Worm (Caenorhabditis elegans): Measurements from ENCODE around the gene phlp-2.

Gene phlp-2

ce11 chrIII:4227363-4227762, 18.1 kb downstream of the phlp-2 start:
- TF ChIP-seq elt-2 (tag; optimal IDR thresholded peaks at IDR 0.05), result peak; percentile 75
- no peak for TF ChIP-seq jun-1 (tag; optimal IDR thresholded peaks at IDR 0.05)
- peak; percentile 30 for TF ChIP-seq nfya-1 (tag; optimal IDR thresholded peaks at IDR 0.05; ENCODE audit: insufficient read depth)
- no peak for TF ChIP-seq lsy-12 (tag; optimal IDR thresholded peaks at IDR 0.05)
- TF ChIP-seq pqm-1 (tag; optimal IDR thresholded peaks at IDR 0.05), result peak; percentile 56
- no peak for TF ChIP-seq fkh-10 (GFP tag; optimal IDR thresholded peaks at IDR 0.05)
- TF ChIP-seq eor-1 (tag; optimal IDR thresholded peaks at IDR 0.05), result no peak

DNA sequence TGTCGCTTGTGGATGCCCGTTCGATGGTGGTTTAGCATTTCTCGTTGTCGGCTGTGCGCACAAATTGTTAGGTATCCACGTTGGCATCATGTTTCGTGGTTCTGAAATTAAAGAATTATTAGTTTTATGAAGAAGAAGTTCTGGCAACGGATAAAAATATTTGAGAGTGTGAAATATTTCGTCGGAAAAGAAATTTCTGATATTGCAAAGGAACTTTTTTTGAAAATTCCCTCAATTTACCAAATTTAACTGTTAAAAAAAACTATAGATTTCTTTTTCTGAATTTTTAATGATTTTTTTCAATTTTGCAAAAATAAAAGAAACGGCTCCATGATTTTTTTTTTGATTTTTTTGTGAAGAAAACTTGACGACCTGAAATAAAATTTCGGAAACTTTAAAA, 18.7 kb downstream of the phlp-2 start, which contains the start of gene mpk-1:
TSS of gene mpk-1 (minus strand) at position 101 of the 400 bp plus-strand sequence.
- no peak for TF ChIP-seq lin-15B (tag; optimal IDR thresholded peaks at IDR 0.05)
- TF ChIP-seq zag-1 (tag; optimal IDR thresholded peaks at IDR 0.05), result no peak
- no peak for TF ChIP-seq nhr-43 (tag; optimal IDR thresholded peaks at IDR 0.05; ENCODE audit: poor library complexity, severe bottlenecking)

DNA sequence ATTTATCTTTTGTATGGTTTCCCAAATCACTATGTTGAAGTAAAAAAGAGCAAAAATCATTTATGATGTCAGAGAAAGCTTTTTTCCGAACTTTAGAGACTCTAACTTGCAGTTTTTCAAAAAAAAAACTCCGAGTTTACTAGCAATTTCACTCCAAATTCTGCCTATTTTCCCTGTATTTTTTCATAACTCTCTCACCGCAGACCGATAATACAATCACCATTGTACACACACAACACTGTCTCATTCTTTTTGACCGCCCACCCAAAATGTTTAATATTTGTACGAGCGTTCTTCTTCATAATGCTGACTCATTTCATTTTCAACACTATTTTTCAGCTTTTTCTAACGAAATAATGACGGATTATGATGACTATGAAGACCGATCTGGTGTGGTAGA, 19.6 kb downstream of the phlp-2 start, which contains the start of gene F43C1.5:
TSS of gene F43C1.5 (plus strand) at position 301 of the 400 bp plus-strand sequence.
- TF ChIP-seq ceh-28 (tag; optimal IDR thresholded peaks at IDR 0.05) (no peak), unc-39 (tag; optimal IDR thresholded peaks at IDR 0.05) (no peak), mml-1 (tag; optimal IDR thresholded peaks at IDR 0.05) (no peak), fkh-10 (GFP tag; optimal IDR thresholded peaks at IDR 0.05) (no peak), ztf-4 (tag; optimal IDR thresholded peaks at IDR 0.05) (no peak), eor-1 (tag; optimal IDR thresholded peaks at IDR 0.05) (no peak), nhr-28 (tag; optimal IDR thresholded peaks at IDR 0.05) (no peak)

ce11 chrIII:4230092-4230491, 20.8 kb downstream of the phlp-2 start:
- TF ChIP-seq egl-27 (tag; optimal IDR thresholded peaks at IDR 0.05) (no peak), ZK546.5 (tag; optimal IDR thresholded peaks at IDR 0.05) (no peak), nhr-43 (tag; optimal IDR thresholded peaks at IDR 0.05; ENCODE audit: poor library complexity, severe bottlenecking) (no peak), mml-1 (tag; optimal IDR thresholded peaks at IDR 0.05) (no peak), nhr-67 (tag; optimal IDR thresholded peaks at IDR 0.05) (no peak), elt-3 (tag; optimal IDR thresholded peaks at IDR 0.05) (no peak), nhr-28 (tag; optimal IDR thresholded peaks at IDR 0.05) (no peak), sea-2 (GFP tag; optimal IDR thresholded peaks at IDR 0.05) (no peak), nhr-11 (tag; optimal IDR thresholded peaks at IDR 0.05) (no peak), egl-5 (tag; optimal IDR thresholded peaks at IDR 0.05) (no peak), nhr-76 (tag; optimal IDR thresholded peaks at IDR 0.05) (no peak)

ce11 chrIII:4231372-4231771, 22.1 kb downstream of the phlp-2 start:
- no peak for TF ChIP-seq nfya-1 (tag; optimal IDR thresholded peaks at IDR 0.05; ENCODE audit: insufficient read depth)
- TF ChIP-seq ZK546.5 (tag; optimal IDR thresholded peaks at IDR 0.05), result no peak
- TF ChIP-seq nhr-76 (tag; optimal IDR thresholded peaks at IDR 0.05), result no peak

DNA sequence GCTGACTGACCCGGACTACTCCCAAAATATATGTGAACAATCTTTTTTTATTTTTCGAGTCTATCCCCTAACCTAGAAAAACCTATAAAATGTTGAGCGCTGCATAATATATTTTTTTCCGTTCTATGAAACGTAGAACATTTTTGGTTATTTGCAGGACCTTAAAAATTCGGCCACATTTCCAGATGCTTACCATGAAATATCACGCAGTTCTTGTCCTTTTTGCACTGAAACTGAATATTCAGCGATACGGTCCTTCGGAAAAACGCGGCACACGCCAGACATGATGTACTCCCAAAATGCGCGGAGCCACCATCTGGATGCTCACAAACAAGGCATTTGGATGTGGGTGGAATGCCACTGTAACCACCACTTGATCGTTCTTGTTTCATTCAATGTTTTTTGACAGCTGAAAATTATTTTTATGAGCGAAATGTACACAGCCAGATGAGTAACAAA, 23.6 kb downstream of the phlp-2 start, which contains the start of gene nhr-20:
TSS of gene nhr-20 (minus strand) at position 409 of the 459 bp plus-strand sequence.
- TF ChIP-seq zag-1 (tag; optimal IDR thresholded peaks at IDR 0.05) (no peak), ceh-82 (tag; optimal IDR thresholded peaks at IDR 0.05) (no peak), nhr-23 (tag; optimal IDR thresholded peaks at IDR 0.05) (no peak), tbx-2 (tag; optimal IDR thresholded peaks at IDR 0.05) (no peak)

- TF ChIP-seq nfya-1 (tag; optimal IDR thresholded peaks at IDR 0.05; ENCODE audit: insufficient read depth) (peak; percentile 80), aly-2 (tag; optimal IDR thresholded peaks at IDR 0.05) (no peak)
These were observed 25.5 kb downstream of the phlp-2 start for ce11 chrIII:4234642-4235295.
